Worm (Caenorhabditis elegans): Measurements from ENCODE around the gene srw-23.

- no peak for TF ChIP-seq F55B11.4 (tag; optimal IDR thresholded peaks at IDR 0.05; ENCODE audit: borderline replicate concordance, insufficient read depth)
- no peak for TF ChIP-seq Y95B8A.8 (GFP tag; IDR thresholded peaks at IDR 0.05)
- TF ChIP-seq ets-4 (GFP tag; optimal IDR thresholded peaks at IDR 0.05) = no peak
- no peak for TF ChIP-seq let-607 (tag; optimal IDR thresholded peaks at IDR 0.05)
- TF ChIP-seq hmg-1.2 (GFP tag; IDR thresholded peaks at IDR 0.05) = no peak
These were observed 15.1 kb downstream of the srw-23 start, which contains the start of the genes ifas-2 and fbxa-44 for ce11 chrV:16888788-16889325.
